Worm (Caenorhabditis elegans) whole organism, L4 larva: Measurements from ENCODE around the gene M03A1.8.

Source experiments
- R02D3.7 ChIP-seq: fragments of 150-350 bp; sonication (generic microtip); optimal IDR thresholded peaks from 3 replicates; lab custom pipeline; 2014; ENCODE audit warnings: missing biosample characterization, missing genetic modification characterization
- T20F7.1 ChIP-seq: fragments of 200-800 bp; sonication (Bioruptor generic); optimal IDR thresholded peaks from 2 replicates; lab custom pipeline; 2018; ENCODE audit warnings: mild to moderate bottlenecking, missing genetic modification characterization, missing compliant biosample characterization
- ceh-82 ChIP-seq: sonication (generic microtip); optimal IDR thresholded peaks from 2 replicates; lab custom pipeline; 2017; ENCODE audit warnings: missing biosample characterization, missing genetic modification characterization
- ces-1 ChIP-seq: fragments of 150-350 bp; sonication (generic microtip); optimal IDR thresholded peaks from 4 replicates; lab custom pipeline; 2014; ENCODE audit warnings: missing biosample characterization, missing genetic modification reagents, missing genetic modification characterization
- nhr-11 ChIP-seq: fragments of 150-350 bp; optimal IDR thresholded peaks from 2 replicates; lab custom pipeline; 2014; ENCODE audit warnings: missing biosample characterization, missing genetic modification characterization
- nhr-25 ChIP-seq: sonication (generic microtip); optimal IDR thresholded peaks from 2 replicates; lab custom pipeline; 2017; ENCODE audit warnings: missing genetic modification characterization, mild to moderate bottlenecking, missing compliant biosample characterization, antibody characterized with exemption, moderate library complexity, borderline replicate concordance; ENCODE audit not compliant: insufficient read depth
- nhr-76 ChIP-seq: fragments of 150-350 bp; optimal IDR thresholded peaks from 2 replicates; lab custom pipeline; 2014; ENCODE audit warnings: missing biosample characterization, missing genetic modification characterization
- saeg-2 ChIP-seq: fragments of 200-800 bp; sonication (Bioruptor generic); IDR thresholded peaks from 2 replicates; pipeline ENCODE4 v1.3.6; 2022; ENCODE audit warnings: missing genetic modification reagents, missing genetic modification characterization, missing compliant biosample characterization
- snpc-4 ChIP-seq: fragments of 150-350 bp; optimal IDR thresholded peaks from 2 replicates; lab custom pipeline; 2014; ENCODE audit warnings: missing biosample characterization, missing genetic modification characterization

ce11 chrII:4573084-4573483, 12.9 kb downstream of the M03A1.8 start:
- TF ChIP-seq saeg-2 (no peak), nhr-25 (no peak), snpc-4 (tag; lab: Kevin White, UChicago) (no peak), nhr-76 (no peak), T20F7.1 (no peak), ces-1 (no peak), ceh-82 (tag; lab: Kevin White, UChicago) (no peak), nhr-11 (tag; lab: Kevin White, UChicago) (no peak), R02D3.7 (no peak)
